Fruit fly (Drosophila melanogaster) whole organism, embryonic: Measurements from ENCODE around the gene CG5382.

Experiments
- Abd-B ChIP-seq: fragments of 200-800 bp; sonication (Bioruptor generic); optimal IDR thresholded peaks from 2 replicates; lab custom pipeline; 2018; ENCODE audit warnings: missing biosample characterization, mild to moderate bottlenecking, missing genetic modification characterization, moderate library complexity
- CG10543 ChIP-seq: fragments of 200-800 bp; sonication (Bioruptor generic); optimal IDR thresholded peaks from 3 replicates; lab custom pipeline; 2017; ENCODE audit warnings: missing biosample characterization, mild to moderate bottlenecking, missing genetic modification characterization, moderate library complexity
- CG11723 ChIP-seq: fragments of 200-800 bp; sonication (Bioruptor generic); optimal IDR thresholded peaks from 2 replicates; lab custom pipeline; 2017; ENCODE audit warnings: missing biosample characterization, mild to moderate bottlenecking, missing genetic modification characterization
- CG14014 ChIP-seq: fragments of 200-800 bp; sonication (Bioruptor generic); IDR thresholded peaks from 2 replicates; pipeline ENCODE4 v1.3.6; 2022; ENCODE audit warnings: missing biosample characterization, missing genetic modification characterization
- CG14441 ChIP-seq: fragments of 200-800 bp; sonication (Bioruptor generic); IDR thresholded peaks from 2 replicates; pipeline ENCODE4 v1.3.6; 2022; ENCODE audit warnings: missing biosample characterization, missing genetic modification characterization
- CG14710 ChIP-seq: fragments of 200-800 bp; sonication (Bioruptor generic); optimal IDR thresholded peaks from 3 replicates; lab custom pipeline; 2019; ENCODE audit warnings: missing biosample characterization, mild to moderate bottlenecking, missing genetic modification characterization, moderate library complexity
- CG14965 ChIP-seq: fragments of 200-800 bp; sonication (Bioruptor generic); optimal IDR thresholded peaks from 2 replicates; lab custom pipeline; 2016; ENCODE audit warnings: missing biosample characterization, missing genetic modification characterization, borderline replicate concordance
- CG1603 ChIP-seq: fragments of 200-800 bp; sonication (Bioruptor generic); optimal IDR thresholded peaks from 2 replicates; lab custom pipeline; 2019; ENCODE audit warnings: missing biosample characterization, mild to moderate bottlenecking, missing genetic modification characterization, moderate library complexity
- CG16863 ChIP-seq: fragments of 200-800 bp; sonication (Bioruptor generic); optimal IDR thresholded peaks from 3 replicates; lab custom pipeline; 2016; ENCODE audit warnings: missing biosample characterization, missing genetic modification characterization
- CG17328 ChIP-seq: fragments of 200-800 bp; sonication (Bioruptor generic); IDR thresholded peaks from 2 replicates; pipeline ENCODE4 v1.3.6; 2022; ENCODE audit warnings: missing biosample characterization, missing genetic modification characterization
- CG17612 ChIP-seq: fragments of 200-800 bp; sonication (Bioruptor generic); IDR thresholded peaks from 2 replicates; pipeline ENCODE4 v1.3.6; 2022; ENCODE audit warnings: missing biosample characterization, missing genetic modification characterization
- CG17802 ChIP-seq: fragments of 200-800 bp; sonication (Bioruptor generic); optimal IDR thresholded peaks from 2 replicates; lab custom pipeline; 2018; ENCODE audit warnings: missing biosample characterization, mild to moderate bottlenecking, missing genetic modification characterization, moderate library complexity
- CG2202 ChIP-seq: fragments of 200-800 bp; sonication (Bioruptor generic); optimal IDR thresholded peaks from 2 replicates; lab custom pipeline; 2018; ENCODE audit warnings: missing biosample characterization, mild to moderate bottlenecking, missing genetic modification characterization
- CG2678 ChIP-seq: fragments of 200-800 bp; sonication (Bioruptor generic); optimal IDR thresholded peaks from 3 replicates; lab custom pipeline; 2019; ENCODE audit warnings: missing biosample characterization, mild to moderate bottlenecking, missing genetic modification characterization, moderate library complexity
- CG32532 ChIP-seq: fragments of 200-800 bp; sonication (Bioruptor generic); IDR thresholded peaks from 2 replicates; pipeline ENCODE4 v1.3.6; 2022; ENCODE audit warnings: missing biosample characterization, missing genetic modification characterization
- CG3407 ChIP-seq: fragments of 200-800 bp; sonication (Bioruptor generic); optimal IDR thresholded peaks from 2 replicates; lab custom pipeline; 2018; ENCODE audit warnings: missing biosample characterization, mild to moderate bottlenecking, missing genetic modification characterization
- CG4854 ChIP-seq: fragments of 200-800 bp; sonication (Bioruptor generic); optimal IDR thresholded peaks from 2 replicates; lab custom pipeline; 2016; ENCODE audit warnings: missing biosample characterization, missing genetic modification characterization, inconsistent platforms
- CG6791 ChIP-seq: fragments of 200-800 bp; sonication (Bioruptor generic); IDR thresholded peaks from 3 replicates; pipeline ENCODE4 v1.3.6; 2022; ENCODE audit warnings: missing biosample characterization, missing genetic modification characterization; ENCODE audit not compliant: partially characterized antibody
- CG8478 ChIP-seq: fragments of >200 bp; optimal IDR thresholded peaks from 2 replicates; lab custom pipeline; 2018
- CG8944 ChIP-seq: fragments of 200-800 bp; sonication (Bioruptor generic); optimal IDR thresholded peaks from 3 replicates; lab custom pipeline; 2016; ENCODE audit warnings: missing biosample characterization, missing genetic modification characterization
- CG9727 ChIP-seq: fragments of 200-800 bp; sonication (Bioruptor generic); optimal IDR thresholded peaks from 3 replicates; lab custom pipeline; 2017; ENCODE audit warnings: missing biosample characterization, mild to moderate bottlenecking, missing genetic modification characterization
- CTCF ChIP-seq: fragments of 200-800 bp; sonication (Bioruptor generic); optimal IDR thresholded peaks from 2 replicates; lab custom pipeline; 2017; ENCODE audit warnings: missing biosample characterization, mild to moderate bottlenecking, missing genetic modification characterization, moderate library complexity
- D19A ChIP-seq: fragments of 200-800 bp; optimal IDR thresholded peaks from 3 replicates; lab custom pipeline; 2019; ENCODE audit warnings: missing biosample characterization, mild to moderate bottlenecking, missing genetic modification characterization, moderate library complexity
- Doc3 ChIP-seq: fragments of 200-800 bp; sonication (Bioruptor generic); IDR thresholded peaks from 3 replicates; pipeline ENCODE4 v1.3.6; 2022; ENCODE audit warnings: missing biosample characterization, missing genetic modification characterization; ENCODE audit not compliant: partially characterized antibody
- Dp ChIP-seq: fragments of 200-800 bp; sonication (Bioruptor generic); optimal IDR thresholded peaks from 2 replicates; lab custom pipeline; 2018; ENCODE audit warnings: missing biosample characterization, mild to moderate bottlenecking, missing genetic modification characterization, moderate library complexity
- Ets97D ChIP-seq: fragments of 200-800 bp; sonication (Bioruptor generic); optimal IDR thresholded peaks from 3 replicates; lab custom pipeline; 2016; ENCODE audit warnings: missing biosample characterization, missing genetic modification characterization
- MESR4 ChIP-seq: fragments of 200-800 bp; sonication (Bioruptor generic); optimal IDR thresholded peaks from 2 replicates; lab custom pipeline; 2018; ENCODE audit warnings: missing biosample characterization, mild to moderate bottlenecking, missing genetic modification characterization, moderate library complexity
- Mes4 ChIP-seq: fragments of 200-800 bp; sonication (Bioruptor generic); optimal IDR thresholded peaks from 2 replicates; lab custom pipeline; 2016; ENCODE audit warnings: missing biosample characterization, missing genetic modification characterization
- Myb ChIP-seq: fragments of 200-800 bp; sonication (Bioruptor generic); optimal IDR thresholded peaks from 2 replicates; lab custom pipeline; 2016; ENCODE audit warnings: missing biosample characterization, missing genetic modification characterization
- NK7.1 ChIP-seq: fragments of 200-800 bp; sonication (Bioruptor generic); optimal IDR thresholded peaks from 3 replicates; lab custom pipeline; 2016; ENCODE audit warnings: missing biosample characterization, missing genetic modification characterization
- Pdp1 ChIP-seq, 2 experiments: fragments of 200-800 bp; sonication (Bioruptor generic); optimal IDR thresholded peaks; 3 replicates each; lab custom pipeline; 2016; ENCODE audit warnings: missing biosample characterization in 2 of 2, missing genetic modification characterization in 2 of 2, mild to moderate bottlenecking in 1 of 2, moderate library complexity in 1 of 2
- YL-1 ChIP-seq: fragments of 200-800 bp; sonication (Bioruptor generic); optimal IDR thresholded peaks from 3 replicates; lab custom pipeline; 2017; ENCODE audit warnings: missing biosample characterization, mild to moderate bottlenecking, missing genetic modification characterization
- ato ChIP-seq: fragments of 200-800 bp; sonication (Bioruptor generic); IDR thresholded peaks from 2 replicates; pipeline ENCODE4 v1.3.6; 2022; ENCODE audit warnings: missing biosample characterization, missing genetic modification characterization; ENCODE audit not compliant: partially characterized antibody
- cato ChIP-seq: fragments of 200-800 bp; sonication (Bioruptor generic); optimal IDR thresholded peaks from 2 replicates; lab custom pipeline; 2016; ENCODE audit warnings: missing biosample characterization, missing genetic modification characterization, borderline replicate concordance
- chm ChIP-seq: fragments of 200-800 bp; sonication (Bioruptor generic); IDR thresholded peaks from 2 replicates; pipeline ENCODE4 v1.3.6; 2022; ENCODE audit warnings: missing biosample characterization, missing genetic modification characterization
- gcm ChIP-seq: fragments of 200-800 bp; sonication (Bioruptor generic); optimal IDR thresholded peaks from 2 replicates; lab custom pipeline; 2019; ENCODE audit warnings: missing biosample characterization, mild to moderate bottlenecking, missing genetic modification characterization, moderate library complexity
- gfzf ChIP-seq: fragments of 200-800 bp; sonication (Bioruptor generic); optimal IDR thresholded peaks from 2 replicates; lab custom pipeline; 2016; ENCODE audit warnings: missing biosample characterization, mild to moderate bottlenecking, missing genetic modification characterization, moderate library complexity
- hbn ChIP-seq: fragments of 200-800 bp; sonication (Bioruptor generic); IDR thresholded peaks from 2 replicates; pipeline ENCODE4 v1.3.6; 2022; ENCODE audit warnings: missing biosample characterization, missing genetic modification characterization; ENCODE audit not compliant: partially characterized antibody
- insv ChIP-seq, 2 experiments: fragments of 200-800 bp; sonication (Bioruptor generic); optimal IDR thresholded peaks; 3 replicates each; lab custom pipeline; 2016 to 2018; ENCODE audit warnings: missing biosample characterization in 2 of 2, missing genetic modification characterization in 2 of 2
- kay ChIP-seq: fragments of 200-800 bp; sonication (Bioruptor generic); optimal IDR thresholded peaks from 2 replicates; lab custom pipeline; 2016; ENCODE audit warnings: missing biosample characterization, missing genetic modification characterization
- knrl ChIP-seq: fragments of 200-800 bp; sonication (Bioruptor generic); IDR thresholded peaks from 3 replicates; pipeline ENCODE4 v1.3.6; 2022; ENCODE audit warnings: missing biosample characterization, missing genetic modification characterization; ENCODE audit not compliant: partially characterized antibody
- nmo ChIP-seq: fragments of 200-800 bp; sonication (Bioruptor generic); optimal IDR thresholded peaks from 2 replicates; lab custom pipeline; 2018; ENCODE audit warnings: missing biosample characterization, mild to moderate bottlenecking, missing genetic modification characterization, moderate library complexity
- sens ChIP-seq: fragments of 200-800 bp; sonication (Bioruptor generic); peaks from one replicate; lab custom pipeline; 2016; ENCODE audit warnings: missing biosample characterization, missing genetic modification characterization
- slp2 ChIP-seq: fragments of 200-800 bp; sonication (Bioruptor generic); optimal IDR thresholded peaks from 2 replicates; lab custom pipeline; 2016; ENCODE audit warnings: missing biosample characterization, missing genetic modification characterization
- stwl ChIP-seq: fragments of 200-800 bp; sonication (Bioruptor generic); optimal IDR thresholded peaks from 3 replicates; lab custom pipeline; 2018; ENCODE audit warnings: missing biosample characterization, mild to moderate bottlenecking, missing genetic modification characterization, moderate library complexity
- tgo ChIP-seq: fragments of 200-800 bp; sonication (Bioruptor generic); IDR thresholded peaks from 3 replicates; pipeline ENCODE4 v1.3.6; 2022; ENCODE audit warnings: missing biosample characterization, missing genetic modification characterization
- trem ChIP-seq: fragments of 200-800 bp; optimal IDR thresholded peaks from 3 replicates; lab custom pipeline; 2019; ENCODE audit warnings: missing biosample characterization, mild to moderate bottlenecking, missing genetic modification characterization, moderate library complexity
- trh ChIP-seq: fragments of 200-800 bp; sonication (Bioruptor generic); optimal IDR thresholded peaks from 2 replicates; lab custom pipeline; 2016; ENCODE audit warnings: missing biosample characterization, missing genetic modification characterization
- vnd ChIP-seq: fragments of 200-800 bp; sonication (Bioruptor generic); IDR thresholded peaks from 3 replicates; pipeline ENCODE4 v1.3.6; 2022; ENCODE audit warnings: missing biosample characterization, missing genetic modification characterization; ENCODE audit not compliant: partially characterized antibody

Gene CG5382

dm6 chr3R:22375674-22376073, 9.9 kb upstream of the CG5382 start, which contains the start of gene CG18596 (continued):
- TF ChIP-seq tgo (GFP tag; lab: Robert Waterston, UW) (no peak), CG2202 (tag; lab: Kevin White, UChicago) (no peak), MESR4 (peak; percentile 60), YL-1 (GFP tag; lab: Kevin White, UChicago) (peak; percentile 56), knrl (GFP tag; lab: Robert Waterston, UW) (peak; percentile 94), cato (GFP tag; lab: Kevin White, UChicago) (no peak), CG6791 (GFP tag; lab: Robert Waterston, UW) (peak; percentile 85), hbn (GFP tag; lab: Robert Waterston, UW) (peak; percentile 95), kay (GFP tag; lab: Kevin White, UChicago) (no peak), CG14710 (peak; percentile 43), CG32532 (no peak), vnd (GFP tag; lab: Robert Waterston, UW) (peak; percentile 92), CG16863 (no peak), CG10543 (GFP tag; lab: Kevin White, UChicago) (no peak), Myb (GFP tag; lab: Kevin White, UChicago) (peak; percentile 56), slp2 (no peak), Abd-B (GFP tag; lab: Kevin White, UChicago) (no peak), Mes4 (no peak), CG8478 (no peak), trem (tag; lab: Kevin White, UChicago) (peak; percentile 64), insv (GFP tag; optimal IDR thresholded peaks at IDR 0.05; lab: Kevin White, UChicago) (no peak), CG1603 (tag; lab: Kevin White, UChicago) (peak; percentile 32), CG14965 (no peak), Ets97D (GFP tag; lab: Kevin White, UChicago) (peak; percentile 37), CTCF (GFP tag; lab: Kevin White, UChicago) (peak; percentile 20), ato (GFP tag; lab: Robert Waterston, UW) (peak; percentile 84), CG4854 (GFP tag; lab: Kevin White, UChicago) (no peak), NK7.1 (no peak), trh (no peak), CG14014 (GFP tag; lab: Robert Waterston, UW) (no peak), stwl (tag; lab: Kevin White, UChicago) (peak; percentile 75), Dp (peak; percentile 80)

- TF ChIP-seq sens (GFP tag; lab: Kevin White, UChicago) (peak; percentile 0), Pdp1 (GFP tag; optimal IDR thresholded peaks at IDR 0.05; lab: Kevin White, UChicago) (no peak), gfzf (GFP tag; lab: Kevin White, UChicago) (no peak)
- TF ChIP-seq, all 482 proteins: peak for 1
These were observed 6.8 kb upstream of the CG5382 start, which contains the start of gene CG7069 for dm6 chr3R:22372535-22372934. TSS of gene CG7069 (plus strand) at chr3R:22372835.

dm6 chr3R:22368777-22369214, 3.0 kb upstream of the CG5382 start:
- TF ChIP-seq CG17612 (GFP tag; lab: Robert Waterston, UW) (peak; percentile 29; the same call in 1 of the 2 replicates), D19A (tag; lab: Kevin White, UChicago) (peak; percentile 75), CG9727 (GFP tag; lab: Kevin White, UChicago) (peak; percentile 74), Pdp1 (GFP tag; optimal IDR thresholded peaks at IDR 0.05; lab: Kevin White, UChicago) (peak in 1 of 2 experiments; percentile 73), CG17802 (tag; lab: Kevin White, UChicago) (no peak), nmo (GFP tag; lab: Kevin White, UChicago) (peak; percentile 64), CG11723 (no peak), CG8944 (GFP tag; lab: Kevin White, UChicago) (no peak), CG3407 (peak; percentile 39), CG2678 (tag; lab: Kevin White, UChicago) (peak; percentile 79), CG10543 (GFP tag; lab: Kevin White, UChicago) (peak; percentile 61), gcm (GFP tag; lab: Kevin White, UChicago) (no peak), Doc3 (no peak), CG14441 (GFP tag; lab: Robert Waterston, UW) (peak; percentile 78), CG32532 (peak; percentile 79), chm (peak; percentile 77), CG17328 (GFP tag; lab: Robert Waterston, UW) (peak; percentile 74)
